Worm (Caenorhabditis elegans) whole organism, young adult: ENCODE results near the gene srp-3.

Experiments
- B0019.2 ChIP-seq: fragments of 200-800 bp; sonication (Bioruptor generic); conservative IDR thresholded peaks from 2 replicates; pipeline ENCODE4 v1.3.6; 2022; ENCODE audit warnings: missing genetic modification reagents, missing genetic modification characterization, missing compliant biosample characterization
- T26A5.8 ChIP-seq: sonication (generic microtip); optimal IDR thresholded peaks from 2 replicates; lab custom pipeline; 2016; ENCODE audit warnings: missing genetic modification characterization, missing compliant biosample characterization
- Y53G8AR.9 ChIP-seq: fragments of 200-800 bp; sonication (Bioruptor generic); conservative IDR thresholded peaks from 2 replicates; pipeline ENCODE4 v1.3.6; 2022; ENCODE audit warnings: missing genetic modification reagents, missing genetic modification characterization, missing compliant biosample characterization
- madf-8 ChIP-seq: fragments of 200-800 bp; sonication (Bioruptor generic); conservative IDR thresholded peaks from 2 replicates; pipeline ENCODE4 v1.3.6; 2022; ENCODE audit warnings: missing genetic modification reagents, missing genetic modification characterization, missing compliant biosample characterization
- nfya-2 ChIP-seq: fragments of 200-800 bp; sonication (Bioruptor generic); IDR thresholded peaks from 2 replicates; pipeline ENCODE4 v1.3.6; 2022; ENCODE audit warnings: missing genetic modification reagents, missing genetic modification characterization, missing compliant biosample characterization
- nhr-80 ChIP-seq: sonication (generic microtip); optimal IDR thresholded peaks from 2 replicates; lab custom pipeline; 2016; ENCODE audit warnings: missing genetic modification characterization, missing compliant biosample characterization
- pha-4 ChIP-seq: fragments of 150-350 bp; sonication (generic microtip); optimal IDR thresholded peaks from 2 replicates; lab custom pipeline; 2014; ENCODE audit warnings: missing biosample characterization, missing genetic modification reagents, missing genetic modification characterization
- rec-8 ChIP-seq, 2 experiments: sonication (generic microtip); optimal IDR thresholded peaks; 2 replicates each; lab custom pipeline; 2016; ENCODE audit warnings: mild to moderate bottlenecking in 2 of 2, missing genetic modification characterization in 2 of 2, missing genetic modification reagents in 2 of 2, missing genotype in 2 of 2, missing biosample characterization in 1 of 2, missing compliant biosample characterization in 1 of 2, moderate library complexity in 1 of 2
- snpc-4 ChIP-seq, 5 experiments: fragments of 150-350 bp in 1 of 5; sonication (generic microtip) in 4 of 5; optimal IDR thresholded peaks; 2 replicates each; lab custom pipeline; 2014 to 2018; ENCODE audit warnings: missing genetic modification characterization in 5 of 5, missing biosample characterization in 3 of 5, antibody characterized with exemption in 2 of 5, mild to moderate bottlenecking in 2 of 5, missing compliant biosample characterization in 2 of 5, missing genotype in 2 of 5, moderate library complexity in 2 of 5, missing genetic modification reagents in 1 of 5
- unc-130 ChIP-seq: sonication (generic microtip); optimal IDR thresholded peaks from 2 replicates; lab custom pipeline; 2016; ENCODE audit warnings: missing genetic modification reagents, missing genetic modification characterization, missing compliant biosample characterization

DNA sequence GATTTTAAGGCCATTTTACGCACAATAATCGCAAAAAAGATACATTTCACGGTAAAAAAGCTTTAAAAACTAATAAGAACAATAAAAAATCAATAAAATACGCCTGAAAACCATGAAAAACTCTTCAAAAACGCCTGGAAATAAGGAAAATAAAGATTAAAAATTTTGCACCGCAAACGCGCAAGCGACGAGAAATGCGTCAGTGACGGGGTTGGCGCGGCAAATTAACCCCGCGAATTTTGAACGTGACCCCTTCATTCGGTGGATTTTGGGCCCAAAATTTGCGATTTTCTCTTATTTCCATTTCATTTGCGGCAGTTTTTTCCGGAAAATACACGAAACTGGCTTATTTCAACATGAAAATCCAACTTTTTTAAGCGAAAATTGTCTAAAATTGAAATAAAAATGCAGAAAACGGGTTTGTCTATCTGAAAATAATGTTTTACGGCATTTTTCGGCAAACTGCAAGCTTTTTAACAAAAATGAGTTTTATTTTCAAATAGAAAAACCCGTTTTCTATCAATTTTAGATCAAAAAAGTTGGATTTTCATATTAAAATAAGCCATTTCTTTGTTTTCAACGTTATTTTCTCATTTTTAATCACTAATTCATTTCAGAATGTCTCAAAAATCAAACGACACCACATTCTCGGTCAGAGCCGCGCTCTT, 39.9 kb upstream of the srp-3 start, which contains the start of gene knl-3:
- peak; percentile 96 for TF ChIP-seq Y53G8AR.9 (GFP tag; lab: Robert Waterston, UW)
- peak; percentile 42 for TF ChIP-seq nhr-80
- TF ChIP-seq unc-130 (GFP tag; lab: Kevin White, UChicago): peak; percentile 63
- TF ChIP-seq pha-4 (tag; lab: Kevin White, UChicago): peak; percentile 65
- TF ChIP-seq rec-8 (tag; optimal IDR thresholded peaks at IDR 0.05; lab: Kevin White, UChicago): no peak
- TF ChIP-seq nfya-2 (GFP tag; lab: Robert Waterston, UW): no peak
- TF ChIP-seq snpc-4 (GFP tag; optimal IDR thresholded peaks at IDR 0.05; lab: Kevin White, UChicago): peak; percentile 48
- TF ChIP-seq snpc-4 (tag; optimal IDR thresholded peaks at IDR 0.05; lab: Kevin White, UChicago): peak; percentile 58 to 78 (median 73)
- TF ChIP-seq T26A5.8 (tag; lab: Kevin White, UChicago): no peak
- TF ChIP-seq madf-8 (GFP tag; lab: Robert Waterston, UW): peak; percentile 91
- peak; percentile 79 for TF ChIP-seq B0019.2
